Worm (Caenorhabditis elegans): ENCODE measurements around the gene K01G12.3.

ce11 chrIV:14172181-14172580, 21.1 kb upstream of the K01G12.3 start, which contains the start of gene R05A10.4:
- TF ChIP-seq spr-1 (tag; optimal IDR thresholded peaks at IDR 0.05) (no peak), nhr-76 (tag; optimal IDR thresholded peaks at IDR 0.05) (no peak), ceh-44 (GFP tag; IDR thresholded peaks at IDR 0.05) (no peak), lin-13 (GFP tag; optimal IDR thresholded peaks at IDR 0.05) (no peak), rbr-2 (tag; optimal IDR thresholded peaks at IDR 0.05) (no peak), ces-1 (GFP tag; optimal IDR thresholded peaks at IDR 0.05) (no peak), hlh-11 (tag; optimal IDR thresholded peaks at IDR 0.05) (no peak), aly-2 (tag; optimal IDR thresholded peaks at IDR 0.05) (no peak)
